Worm (Caenorhabditis elegans) whole organism, L2 larva: ENCODE results near the gene srt-69.

Experiments
- F13H6.1 ChIP-seq: sonication (generic microtip); optimal IDR thresholded peaks from 2 replicates; lab custom pipeline; 2016; ENCODE audit warnings: missing genetic modification characterization, missing compliant biosample characterization
- aly-2 ChIP-seq: fragments of 150-350 bp; optimal IDR thresholded peaks from 2 replicates; lab custom pipeline; 2014; ENCODE audit warnings: missing biosample characterization, missing genetic modification characterization
- egl-27 ChIP-seq: sonication (generic microtip); optimal IDR thresholded peaks from 3 replicates; lab custom pipeline; 2017; ENCODE audit warnings: missing biosample characterization, missing genetic modification reagents, missing genetic modification characterization
- elt-1 ChIP-seq: fragments of 150-350 bp; optimal IDR thresholded peaks from 2 replicates; lab custom pipeline; 2014; ENCODE audit warnings: missing biosample characterization, missing genetic modification characterization
- gmeb-1 ChIP-seq: fragments of 150-350 bp; optimal IDR thresholded peaks from 2 replicates; lab custom pipeline; 2014; ENCODE audit warnings: missing biosample characterization, missing genetic modification characterization
- lin-39 ChIP-seq: fragments of 150-350 bp; optimal IDR thresholded peaks from 2 replicates; lab custom pipeline; 2014; ENCODE audit warnings: missing biosample characterization, missing genetic modification reagents, missing genetic modification characterization
- nhr-25 ChIP-seq: fragments of 150-350 bp; sonication (generic microtip); optimal IDR thresholded peaks from 3 replicates; lab custom pipeline; 2014; ENCODE audit warnings: missing biosample characterization, missing genetic modification characterization
- unc-39 ChIP-seq: fragments of 150-350 bp; optimal IDR thresholded peaks from 2 replicates; lab custom pipeline; 2014; ENCODE audit warnings: missing biosample characterization, missing genetic modification characterization
- unc-62 ChIP-seq: fragments of 150-350 bp; optimal IDR thresholded peaks from 2 replicates; lab custom pipeline; 2014; ENCODE audit warnings: missing biosample characterization, missing genetic modification reagents, missing genetic modification characterization

- no peak for TF ChIP-seq nhr-25 (tag; lab: Kevin White, UChicago)
- TF ChIP-seq unc-62 (GFP tag; lab: Kevin White, UChicago): no peak
- TF ChIP-seq lin-39 (tag; lab: Kevin White, UChicago): no peak
- TF ChIP-seq aly-2 (tag; lab: Kevin White, UChicago): no peak
- TF ChIP-seq elt-1: no peak
- no peak for TF ChIP-seq egl-27 (tag; lab: Kevin White, UChicago)
- no peak for TF ChIP-seq F13H6.1 (tag; lab: Kevin White, UChicago)
- no peak for TF ChIP-seq unc-39 (tag; lab: Kevin White, UChicago)
- TF ChIP-seq gmeb-1 (tag; lab: Kevin White, UChicago): no peak
Measured at ce11 chrV:5257358-5257757, 8.1 kb downstream of the srt-69 start, which contains the start of gene srt-67.
